Fruit fly (Drosophila melanogaster) whole organism, prepupa: Measurements from ENCODE around the gene CG5151.

Source experiments
- Blimp-1 ChIP-seq: fragments of 200-800 bp; sonication (Bioruptor generic); optimal IDR thresholded peaks from 3 replicates; lab custom pipeline; 2017; ENCODE audit warnings: missing biosample characterization, missing genetic modification characterization, mild to moderate bottlenecking, moderate library complexity, missing genetic modification reagents
- CG10631 ChIP-seq: fragments of 200-800 bp; sonication (Bioruptor generic); optimal IDR thresholded peaks from 2 replicates; lab custom pipeline; 2016; ENCODE audit warnings: missing biosample characterization, missing genetic modification characterization
- CG11762 ChIP-seq: fragments of 200-800 bp; sonication (Bioruptor generic); optimal IDR thresholded peaks from 3 replicates; lab custom pipeline; 2016; ENCODE audit warnings: missing biosample characterization, missing genetic modification characterization; ENCODE audit not compliant: insufficient read depth
- CG15336 ChIP-seq: fragments of 200-800 bp; sonication (Bioruptor generic); IDR thresholded peaks from 2 replicates; pipeline ENCODE4 v1.3.6; 2022; ENCODE audit warnings: missing biosample characterization, missing genetic modification characterization
- CG1621 ChIP-seq: fragments of 200-800 bp; sonication (Bioruptor generic); optimal IDR thresholded peaks from 3 replicates; lab custom pipeline; 2018; ENCODE audit warnings: missing biosample characterization, mild to moderate bottlenecking, missing genetic modification characterization
- CG3032 ChIP-seq: fragments of 200-800 bp; optimal IDR thresholded peaks from 2 replicates; lab custom pipeline; 2019; ENCODE audit warnings: missing biosample characterization, mild to moderate bottlenecking, missing genetic modification characterization, moderate library complexity
- CG31627 ChIP-seq: fragments of 200-800 bp; sonication (Bioruptor generic); optimal IDR thresholded peaks from 3 replicates; lab custom pipeline; 2016; ENCODE audit warnings: missing biosample characterization, missing genetic modification characterization
- CG34406 ChIP-seq: fragments of 200-800 bp; sonication (Bioruptor generic); optimal IDR thresholded peaks from 3 replicates; lab custom pipeline; 2016; ENCODE audit warnings: missing biosample characterization, missing genetic modification characterization
- CG4318 ChIP-seq: fragments of 200-800 bp; sonication (Bioruptor generic); optimal IDR thresholded peaks from 3 replicates; lab custom pipeline; 2017; ENCODE audit warnings: missing biosample characterization, mild to moderate bottlenecking, missing genetic modification characterization
- CG6163 ChIP-seq: fragments of 200-800 bp; sonication (Bioruptor generic); IDR thresholded peaks from 3 replicates; pipeline ENCODE4 v1.3.6; 2022; ENCODE audit warnings: missing biosample characterization, missing genetic modification characterization
- CG6792 ChIP-seq: fragments of 200-800 bp; sonication (Bioruptor generic); optimal IDR thresholded peaks from 3 replicates; lab custom pipeline; 2016; ENCODE audit warnings: missing biosample characterization, missing genetic modification characterization
- CG6808 ChIP-seq: fragments of 200-800 bp; sonication (Bioruptor generic); optimal IDR thresholded peaks from 3 replicates; lab custom pipeline; 2017; ENCODE audit warnings: missing biosample characterization, missing genetic modification characterization, mild to moderate bottlenecking, moderate library complexity, missing genetic modification reagents
- CG6854 ChIP-seq: fragments of 200-800 bp; sonication (Bioruptor generic); optimal IDR thresholded peaks from 2 replicates; lab custom pipeline; 2017; ENCODE audit warnings: missing biosample characterization, mild to moderate bottlenecking, missing genetic modification characterization
- CG7368 ChIP-seq: fragments of 200-800 bp; sonication (Bioruptor generic); optimal IDR thresholded peaks from 3 replicates; lab custom pipeline; 2016; ENCODE audit warnings: missing biosample characterization, missing genetic modification characterization
- CG8119 ChIP-seq: fragments of 200-800 bp; sonication (Bioruptor generic); IDR thresholded peaks from 3 replicates; pipeline ENCODE4 v1.3.6; 2022; ENCODE audit warnings: missing biosample characterization, missing genetic modification characterization
- CG8319 ChIP-seq: fragments of 200-800 bp; sonication (Bioruptor generic); optimal IDR thresholded peaks from 3 replicates; lab custom pipeline; 2016; ENCODE audit warnings: missing biosample characterization, missing genetic modification characterization
- CG8632 ChIP-seq: fragments of 200-800 bp; sonication (Bioruptor generic); optimal IDR thresholded peaks from 3 replicates; lab custom pipeline; 2016; ENCODE audit warnings: missing biosample characterization, missing genetic modification characterization
- Ets21C ChIP-seq: fragments of 200-800 bp; sonication (Bioruptor generic); optimal IDR thresholded peaks from 3 replicates; lab custom pipeline; 2016; ENCODE audit warnings: missing biosample characterization, missing genetic modification characterization
- Ets96B ChIP-seq: fragments of 200-800 bp; optimal IDR thresholded peaks from 2 replicates; lab custom pipeline; 2019; ENCODE audit warnings: missing biosample characterization, mild to moderate bottlenecking, missing genetic modification characterization, moderate library complexity
- Gug ChIP-seq: fragments of 200-800 bp; sonication (Bioruptor generic); IDR thresholded peaks from 2 replicates; pipeline ENCODE4 v1.3.6; 2022; ENCODE audit warnings: missing biosample characterization, missing genetic modification characterization
- Hr38 ChIP-seq: sonication (Bioruptor generic); optimal IDR thresholded peaks from 2 replicates; lab custom pipeline; 2016; ENCODE audit warnings: missing biosample characterization, missing genetic modification characterization
- Lpt ChIP-seq: fragments of 200-800 bp; sonication (Bioruptor generic); optimal IDR thresholded peaks from 3 replicates; lab custom pipeline; 2016; ENCODE audit warnings: missing biosample characterization, missing genetic modification characterization
- Met ChIP-seq: fragments of 200-800 bp; sonication (Bioruptor generic); optimal IDR thresholded peaks from 3 replicates; lab custom pipeline; 2016; ENCODE audit warnings: missing biosample characterization, missing genetic modification characterization
- OdsH ChIP-seq: fragments of 200-800 bp; sonication (Bioruptor generic); optimal IDR thresholded peaks from 3 replicates; lab custom pipeline; 2016; ENCODE audit warnings: missing biosample characterization, missing genetic modification characterization
- Smox ChIP-seq: fragments of 200-800 bp; sonication (Bioruptor generic); optimal IDR thresholded peaks from 3 replicates; lab custom pipeline; 2016; ENCODE audit warnings: missing biosample characterization, missing genetic modification characterization
- Sox102F ChIP-seq: fragments of 200-800 bp; sonication (Bioruptor generic); optimal IDR thresholded peaks from 2 replicates; lab custom pipeline; 2016; ENCODE audit warnings: missing biosample characterization, mild to moderate bottlenecking, missing genetic modification characterization
- Sox14 ChIP-seq: fragments of 200-800 bp; sonication (Bioruptor generic); optimal IDR thresholded peaks from 3 replicates; lab custom pipeline; 2016; ENCODE audit warnings: missing biosample characterization, missing genetic modification characterization
- Sox15 ChIP-seq: fragments of 200-800 bp; sonication (Bioruptor generic); optimal IDR thresholded peaks from 3 replicates; lab custom pipeline; 2016; ENCODE audit warnings: missing biosample characterization, missing genetic modification characterization
- achi ChIP-seq: fragments of 200-800 bp; sonication (Bioruptor generic); optimal IDR thresholded peaks from 3 replicates; lab custom pipeline; 2016; ENCODE audit warnings: missing biosample characterization, missing genetic modification characterization
- acj6 ChIP-seq: fragments of 200-800 bp; sonication (Bioruptor generic); optimal IDR thresholded peaks from 3 replicates; lab custom pipeline; 2016; ENCODE audit warnings: missing biosample characterization, missing genetic modification characterization
- cyc ChIP-seq: fragments of 200-800 bp; sonication (Bioruptor generic); optimal IDR thresholded peaks from 3 replicates; lab custom pipeline; 2016; ENCODE audit warnings: missing biosample characterization, missing genetic modification characterization
- dac ChIP-seq: fragments of 200-800 bp; sonication (Bioruptor generic); optimal IDR thresholded peaks from 2 replicates; lab custom pipeline; 2017; ENCODE audit warnings: missing biosample characterization, mild to moderate bottlenecking, missing genetic modification characterization
- dsx ChIP-seq: fragments of 200-800 bp; optimal IDR thresholded peaks from 3 replicates; lab custom pipeline; 2019; ENCODE audit warnings: missing biosample characterization, mild to moderate bottlenecking, missing genetic modification characterization, moderate library complexity; ENCODE audit not compliant: poor library complexity, severe bottlenecking
- eg ChIP-seq: fragments of 200-800 bp; sonication (Bioruptor generic); IDR thresholded peaks from 3 replicates; pipeline ENCODE4 v1.3.6; 2022; ENCODE audit warnings: missing biosample characterization, missing genetic modification characterization
- esn ChIP-seq: fragments of 200-800 bp; sonication (Bioruptor generic); optimal IDR thresholded peaks from 2 replicates; lab custom pipeline; 2016; ENCODE audit warnings: missing biosample characterization, mild to moderate bottlenecking, missing genetic modification characterization, moderate library complexity
- fd85E ChIP-seq: fragments of 200-800 bp; sonication (Bioruptor generic); optimal IDR thresholded peaks from 3 replicates; lab custom pipeline; 2016; ENCODE audit warnings: missing biosample characterization, missing genetic modification characterization
- fkh ChIP-seq: fragments of 200-800 bp; sonication (Bioruptor generic); optimal IDR thresholded peaks from 3 replicates; lab custom pipeline; 2017; ENCODE audit warnings: missing biosample characterization, mild to moderate bottlenecking, missing genetic modification characterization, moderate library complexity
- lz ChIP-seq: fragments of 200-800 bp; sonication (Bioruptor generic); optimal IDR thresholded peaks from 3 replicates; lab custom pipeline; 2016; ENCODE audit warnings: missing biosample characterization, missing genetic modification characterization
- net ChIP-seq: fragments of 200-800 bp; sonication (Bioruptor generic); optimal IDR thresholded peaks from 3 replicates; lab custom pipeline; 2016; ENCODE audit warnings: missing biosample characterization, missing genetic modification characterization
- pdm3 ChIP-seq: fragments of 200-800 bp; sonication (Bioruptor generic); optimal IDR thresholded peaks from 3 replicates; lab custom pipeline; 2016; ENCODE audit warnings: missing biosample characterization, missing genetic modification characterization
- ss ChIP-seq, 2 experiments: fragments of 200-800 bp; sonication (Bioruptor generic); optimal IDR thresholded peaks; 2 replicates in 1 of 2; 3 replicates in 1 of 2; lab custom pipeline; 2017 to 2018; ENCODE audit warnings: mild to moderate bottlenecking in 2 of 2, missing biosample characterization in 2 of 2, missing genetic modification characterization in 2 of 2, moderate library complexity in 1 of 2
- svp ChIP-seq: fragments of 200-800 bp; sonication (Bioruptor generic); peaks from one replicate; lab custom pipeline; 2016; ENCODE audit warnings: missing biosample characterization, missing genetic modification characterization
- topi ChIP-seq: fragments of 200-800 bp; sonication (Bioruptor generic); optimal IDR thresholded peaks from 3 replicates; lab custom pipeline; 2016; ENCODE audit warnings: missing biosample characterization, missing genetic modification characterization

The CG5151 gene

DNA sequence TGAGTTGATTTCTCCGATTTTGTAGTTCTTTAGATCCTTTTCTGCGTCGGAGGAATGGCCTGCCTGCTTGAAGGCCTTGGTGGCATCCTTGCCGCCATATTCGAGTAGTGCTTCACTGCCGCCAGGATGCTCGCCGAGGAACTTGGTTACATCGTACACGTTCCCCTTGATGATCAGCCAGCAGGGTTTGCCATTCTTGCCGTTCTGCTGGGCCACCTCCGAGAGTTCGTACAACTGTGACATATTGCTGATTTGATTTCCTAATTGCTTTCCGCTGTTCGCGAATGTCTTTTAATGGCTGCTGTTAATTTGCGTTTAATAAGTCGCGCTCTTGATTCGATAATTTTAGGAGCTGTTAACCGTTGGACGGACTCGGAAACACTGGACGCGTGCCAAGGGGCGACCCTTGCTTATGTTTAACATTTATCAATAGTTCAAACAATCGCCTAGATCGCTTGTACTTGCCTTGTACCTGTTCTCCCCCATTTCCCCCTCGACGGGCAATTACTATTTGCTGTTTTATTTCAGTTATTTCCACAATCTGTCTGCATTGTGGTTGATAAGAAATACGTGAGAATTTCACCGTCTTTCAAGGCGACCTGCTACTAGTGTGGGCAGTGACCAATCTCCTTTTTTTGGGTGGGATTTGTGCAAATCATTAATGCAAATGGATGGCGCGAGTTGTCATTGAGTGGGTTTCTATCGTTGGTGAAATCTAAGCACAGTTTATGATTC is 27.5 kb downstream of the CG5151 start:
- TF ChIP-seq CG8119 (GFP tag; lab: Robert Waterston, UW), result no peak
- no peak for TF ChIP-seq dac
- TF ChIP-seq dsx (GFP tag; lab: Kevin White, UChicago), result no peak
- no peak for TF ChIP-seq net (GFP tag; lab: Kevin White, UChicago)
- TF ChIP-seq eg (GFP tag; lab: Robert Waterston, UW), result no peak
- no peak for TF ChIP-seq Lpt (GFP tag; lab: Kevin White, UChicago)
- TF ChIP-seq Sox14 (GFP tag; lab: Kevin White, UChicago), result no peak
- TF ChIP-seq Hr38, result no peak
- TF ChIP-seq Ets21C (GFP tag; lab: Kevin White, UChicago), result no peak
- no peak for TF ChIP-seq Met
- no peak for TF ChIP-seq Blimp-1 (GFP tag; lab: Kevin White, UChicago)
- TF ChIP-seq CG4318 (GFP tag; lab: Kevin White, UChicago), result no peak
- no peak for TF ChIP-seq CG34406 (GFP tag; lab: Kevin White, UChicago)
- TF ChIP-seq CG15336 (GFP tag; lab: Robert Waterston, UW), result no peak

DNA sequence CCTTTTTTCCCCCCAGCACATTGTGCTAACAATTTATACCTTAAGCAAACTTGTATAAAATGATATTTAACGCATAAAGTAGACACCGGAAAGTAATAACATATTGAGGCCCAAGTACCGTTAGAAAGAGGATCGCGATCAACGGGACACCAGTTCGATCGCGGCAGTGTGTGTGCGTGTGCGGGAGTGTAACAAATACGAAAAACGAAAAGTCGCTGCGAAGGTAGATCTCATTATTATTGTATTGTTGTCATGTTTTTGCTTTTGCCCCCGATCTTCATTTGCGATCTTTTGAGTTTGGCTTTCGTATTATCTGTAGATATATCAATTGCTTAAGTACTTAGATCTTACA is 32.5 kb downstream of the CG5151 start:
- TF ChIP-seq Ets96B (tag; lab: Kevin White, UChicago) (no peak), Smox (GFP tag; lab: Kevin White, UChicago) (no peak), Met (no peak), acj6 (GFP tag; lab: Kevin White, UChicago) (no peak), Sox102F (GFP tag; lab: Kevin White, UChicago) (no peak), Hr38 (no peak), achi (GFP tag; lab: Kevin White, UChicago) (no peak), CG6808 (GFP tag; lab: Kevin White, UChicago) (no peak), Sox15 (GFP tag; lab: Kevin White, UChicago) (no peak), Gug (GFP tag; lab: Robert Waterston, UW) (no peak)
- TF ChIP-seq, all 60 proteins: peak for 0

DNA sequence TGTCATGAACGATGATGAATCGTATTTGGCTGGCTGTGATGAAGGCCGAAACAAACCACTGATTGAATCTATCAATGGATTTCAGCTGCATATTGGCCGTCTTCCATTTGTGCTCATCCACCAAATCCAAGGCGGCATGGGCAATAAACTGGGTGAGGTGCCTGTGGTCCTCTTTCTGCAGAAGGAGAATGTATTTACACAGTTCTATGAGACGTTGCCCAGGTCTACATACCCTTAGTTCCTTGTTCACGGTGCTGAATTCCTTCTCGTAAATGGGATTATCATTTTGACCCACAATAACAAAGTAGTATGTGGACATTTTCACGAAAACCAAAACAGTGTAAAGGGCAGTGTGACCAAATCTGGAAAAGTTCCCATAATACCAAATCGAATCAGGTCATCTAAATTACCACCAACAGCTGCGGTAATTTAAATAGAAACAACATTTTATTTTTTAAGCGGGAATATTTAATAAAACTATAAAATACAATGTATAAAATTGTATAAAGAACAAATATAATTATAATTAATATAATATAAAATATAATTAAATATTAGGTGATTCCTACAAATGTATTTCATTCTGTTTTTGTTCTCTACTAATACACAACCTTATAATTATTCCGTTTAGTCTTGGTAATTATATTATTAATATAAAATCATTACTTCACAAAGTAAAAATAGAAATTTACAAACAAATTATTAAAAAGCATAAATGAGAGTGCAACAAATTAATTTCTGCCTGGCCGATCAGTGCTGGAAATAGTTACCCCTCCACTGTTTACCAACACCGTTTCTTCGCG is 33.0 kb downstream of the CG5151 start, which contains the start of the genes Trs20 and elg1:
Trs20 (minus strand) TSS at position 369 of the 803 bp plus-strand sequence.
elg1 (plus strand) TSS at position 765 of the 803 bp plus-strand sequence.
- TF ChIP-seq CG1621 (tag; lab: Kevin White, UChicago) (no peak), CG8319 (GFP tag; lab: Kevin White, UChicago) (peak; percentile 37), Sox102F (GFP tag; lab: Kevin White, UChicago) (no peak), CG31627 (GFP tag; lab: Kevin White, UChicago) (peak; percentile 13), Ets96B (tag; lab: Kevin White, UChicago) (peak; percentile 47), ss (GFP tag; optimal IDR thresholded peaks at IDR 0.05; lab: Kevin White, UChicago) (peak in 1 of 2 experiments; percentile 62), CG11762 (GFP tag; lab: Kevin White, UChicago) (peak; percentile 20), CG10631 (GFP tag; lab: Kevin White, UChicago) (peak; percentile 18), Met (no peak), CG6163 (GFP tag; lab: Robert Waterston, UW) (no peak), CG7368 (GFP tag; lab: Kevin White, UChicago) (no peak), CG8632 (GFP tag; lab: Kevin White, UChicago) (peak; percentile 34), fd85E (GFP tag; lab: Kevin White, UChicago) (no peak), CG6854 (peak; percentile 31), Sox15 (GFP tag; lab: Kevin White, UChicago) (no peak), acj6 (GFP tag; lab: Kevin White, UChicago) (peak; percentile 52), fkh (GFP tag; lab: Kevin White, UChicago) (no peak), svp (GFP tag; lab: Kevin White, UChicago) (no peak), achi (GFP tag; lab: Kevin White, UChicago) (no peak), lz (GFP tag; lab: Kevin White, UChicago) (peak; percentile 38), Sox14 (GFP tag; lab: Kevin White, UChicago) (peak; percentile 30), esn (GFP tag; lab: Kevin White, UChicago) (peak; percentile 58), CG34406 (GFP tag; lab: Kevin White, UChicago) (peak; percentile 56), CG3032 (tag; lab: Kevin White, UChicago) (peak; percentile 64), topi (peak; percentile 19), OdsH (GFP tag; lab: Kevin White, UChicago) (peak; percentile 61), CG4318 (GFP tag; lab: Kevin White, UChicago) (no peak), Gug (GFP tag; lab: Robert Waterston, UW) (peak; percentile 23; the same call in 1 of the 2 replicates), CG6792 (GFP tag; lab: Kevin White, UChicago) (peak; percentile 41), cyc (GFP tag; lab: Kevin White, UChicago) (peak; percentile 11), pdm3 (GFP tag; lab: Kevin White, UChicago) (no peak), dsx (GFP tag; lab: Kevin White, UChicago) (peak; percentile 88)
